Fruit fly (Drosophila melanogaster): ENCODE results near the gene CG14966.

dm6 chr3L:3189647-3190046, 7.8 kb downstream of the CG14966 start, which contains the start of the genes CG42525 and CG14958:
- no peak for TF ChIP-seq Myc (optimal IDR thresholded peaks at IDR 0.05)
- no peak for TF ChIP-seq ttk (optimal IDR thresholded peaks at IDR 0.05)
